Worm (Caenorhabditis elegans) whole organism, mixed stage, embryonic: ENCODE measurements around the gene F53H8.3.

Source experiments
- M03D4.4 ChIP-seq: sonication (generic microtip); optimal IDR thresholded peaks from 2 replicates; lab custom pipeline; 2017; ENCODE audit warnings: mild to moderate bottlenecking, missing genetic modification characterization, missing compliant biosample characterization
- bed-3 ChIP-seq: fragments of 200-800 bp; sonication (Bioruptor generic); optimal IDR thresholded peaks from 3 replicates; lab custom pipeline; 2018; ENCODE audit warnings: mild to moderate bottlenecking, missing genetic modification characterization, moderate library complexity, missing compliant biosample characterization
- blmp-1 ChIP-seq: fragments of 150-350 bp; optimal IDR thresholded peaks from 2 replicates; lab custom pipeline; 2014; ENCODE audit warnings: missing biosample characterization, missing genetic modification characterization
- ceh-39 ChIP-seq: fragments of 150-350 bp; optimal IDR thresholded peaks from 2 replicates; lab custom pipeline; 2014; ENCODE audit warnings: missing biosample characterization, missing genetic modification characterization
- ceh-43 ChIP-seq: fragments of 200-800 bp; sonication (Bioruptor generic); optimal IDR thresholded peaks from 2 replicates; lab custom pipeline; 2018; ENCODE audit warnings: mild to moderate bottlenecking, missing genetic modification characterization, moderate library complexity, missing compliant biosample characterization
- ces-1 ChIP-seq: fragments of 150-350 bp; optimal IDR thresholded peaks from 2 replicates; lab custom pipeline; 2014; ENCODE audit warnings: missing biosample characterization, missing genetic modification reagents, missing genetic modification characterization
- cnd-1 ChIP-seq: fragments of 200-800 bp; sonication (Bioruptor generic); optimal IDR thresholded peaks from 2 replicates; lab custom pipeline; 2018; ENCODE audit warnings: mild to moderate bottlenecking, missing genetic modification characterization, missing compliant biosample characterization
- drap-1 ChIP-seq: fragments of 200-800 bp; sonication (Bioruptor generic); optimal IDR thresholded peaks from 3 replicates; lab custom pipeline; 2018; ENCODE audit warnings: mild to moderate bottlenecking, missing genetic modification characterization, missing compliant biosample characterization
- elt-1 ChIP-seq: sonication (generic microtip); optimal IDR thresholded peaks from 2 replicates; lab custom pipeline; 2017; ENCODE audit warnings: missing genetic modification characterization, mild to moderate bottlenecking, missing compliant biosample characterization, antibody characterized with exemption, moderate library complexity, borderline replicate concordance; ENCODE audit not compliant: insufficient read depth
- elt-3 ChIP-seq: fragments of 150-350 bp; optimal IDR thresholded peaks from 2 replicates; lab custom pipeline; 2014; ENCODE audit warnings: missing biosample characterization, missing genetic modification characterization
- flh-1 ChIP-seq: fragments of 200-800 bp; sonication (Bioruptor generic); optimal IDR thresholded peaks from 2 replicates; lab custom pipeline; 2018; ENCODE audit warnings: mild to moderate bottlenecking, missing genetic modification characterization, moderate library complexity, missing compliant biosample characterization
- ham-2 ChIP-seq: fragments of 200-800 bp; sonication (Bioruptor generic); optimal IDR thresholded peaks from 2 replicates; lab custom pipeline; 2018; ENCODE audit warnings: mild to moderate bottlenecking, missing genetic modification characterization, missing compliant biosample characterization
- hlh-1 ChIP-seq: fragments of 150-350 bp; optimal IDR thresholded peaks from 2 replicates; lab custom pipeline; 2014; ENCODE audit warnings: missing biosample characterization, missing genetic modification reagents, missing genetic modification characterization
- lin-13 ChIP-seq: fragments of 150-350 bp; optimal IDR thresholded peaks from 2 replicates; lab custom pipeline; 2014; ENCODE audit warnings: missing biosample characterization, missing genetic modification characterization
- lin-32 ChIP-seq: fragments of 200-800 bp; sonication (Bioruptor generic); optimal IDR thresholded peaks from 2 replicates; lab custom pipeline; 2018; ENCODE audit warnings: mild to moderate bottlenecking, missing genetic modification characterization, missing compliant biosample characterization
- lsy-2 ChIP-seq: fragments of 150-350 bp; optimal IDR thresholded peaks from 2 replicates; lab custom pipeline; 2014; ENCODE audit warnings: missing biosample characterization, missing genetic modification characterization
- mab-5 ChIP-seq: fragments of 150-350 bp; optimal IDR thresholded peaks from 2 replicates; lab custom pipeline; 2014; ENCODE audit warnings: missing biosample characterization, missing genetic modification characterization
- mep-1 ChIP-seq: fragments of 150-350 bp; optimal IDR thresholded peaks from 2 replicates; lab custom pipeline; 2017; ENCODE audit warnings: missing biosample characterization, missing genetic modification reagents, missing genetic modification characterization, inconsistent platforms
- mls-2 ChIP-seq: sonication (generic microtip); optimal IDR thresholded peaks from 2 replicates; lab custom pipeline; 2016; ENCODE audit warnings: mild to moderate bottlenecking, missing genetic modification characterization, moderate library complexity, missing compliant biosample characterization
- nhr-12 ChIP-seq: fragments of 150-350 bp; optimal IDR thresholded peaks from 2 replicates; lab custom pipeline; 2014; ENCODE audit warnings: missing biosample characterization, missing genetic modification characterization
- nhr-2 ChIP-seq: fragments of 150-350 bp; optimal IDR thresholded peaks from 2 replicates; lab custom pipeline; 2014; ENCODE audit warnings: missing biosample characterization, missing genetic modification characterization
- nhr-237 ChIP-seq: fragments of 150-350 bp; optimal IDR thresholded peaks from 2 replicates; lab custom pipeline; 2014; ENCODE audit warnings: missing biosample characterization, missing genetic modification characterization
- nhr-28 ChIP-seq: fragments of 150-350 bp; optimal IDR thresholded peaks from 2 replicates; lab custom pipeline; 2014; ENCODE audit warnings: missing biosample characterization, missing genetic modification characterization
- nhr-76 ChIP-seq: sonication (generic microtip); optimal IDR thresholded peaks from 2 replicates; lab custom pipeline; 2017; ENCODE audit warnings: missing biosample characterization, missing genetic modification characterization
- pha-4 ChIP-seq: fragments of 150-350 bp; optimal IDR thresholded peaks from 2 replicates; lab custom pipeline; 2018; ENCODE audit warnings: missing biosample characterization, missing genetic modification reagents, missing genetic modification characterization
- snpc-4 ChIP-seq: fragments of 150-350 bp; optimal IDR thresholded peaks from 2 replicates; lab custom pipeline; 2014; ENCODE audit warnings: missing biosample characterization, missing genetic modification characterization
- sptf-1 ChIP-seq: sonication (generic microtip); optimal IDR thresholded peaks from 2 replicates; lab custom pipeline; 2017; ENCODE audit warnings: mild to moderate bottlenecking, missing genetic modification characterization, moderate library complexity, missing compliant biosample characterization
- tbx-8 ChIP-seq: fragments of 200-800 bp; sonication (Bioruptor generic); optimal IDR thresholded peaks from 2 replicates; lab custom pipeline; 2018; ENCODE audit warnings: mild to moderate bottlenecking, missing genetic modification characterization, moderate library complexity, missing compliant biosample characterization
- unc-120 ChIP-seq: sonication (generic microtip); optimal IDR thresholded peaks from 2 replicates; lab custom pipeline; 2017; ENCODE audit warnings: missing genetic modification characterization, missing compliant biosample characterization; ENCODE audit not compliant: poor library complexity, severe bottlenecking
- unc-39 ChIP-seq: fragments of 150-350 bp; optimal IDR thresholded peaks from 2 replicates; lab custom pipeline; 2014; ENCODE audit warnings: missing biosample characterization, missing genetic modification characterization
- unc-62 ChIP-seq: fragments of 150-350 bp; optimal IDR thresholded peaks from 2 replicates; lab custom pipeline; 2014; ENCODE audit warnings: missing biosample characterization, missing genetic modification reagents, missing genetic modification characterization
- zip-8 ChIP-seq: fragments of 150-350 bp; optimal IDR thresholded peaks from 2 replicates; lab custom pipeline; 2014; ENCODE audit warnings: missing biosample characterization, missing genetic modification characterization
- ztf-11 ChIP-seq: fragments of 150-350 bp; optimal IDR thresholded peaks from 2 replicates; lab custom pipeline; 2014; ENCODE audit warnings: missing biosample characterization, missing genetic modification characterization

F53H8.3 gene

ce11 chrX:949466-949865 lies 11.1 kb downstream of the F53H8.3 start:
- TF ChIP-seq bed-3 (GFP tag; lab: Kevin White, UChicago) (peak; percentile 29), tbx-8 (GFP tag; lab: Kevin White, UChicago) (peak; percentile 25), pha-4 (peak; percentile 90), flh-1 (GFP tag; lab: Kevin White, UChicago) (no peak), blmp-1 (no peak), ceh-39 (tag; lab: Kevin White, UChicago) (peak; percentile 41), ces-1 (GFP tag; lab: Kevin White, UChicago) (peak; percentile 96), sptf-1 (tag; lab: Kevin White, UChicago) (peak; percentile 85), drap-1 (peak; percentile 87), cnd-1 (tag; lab: Kevin White, UChicago) (peak; percentile 71), nhr-28 (tag; lab: Kevin White, UChicago) (no peak), nhr-12 (tag; lab: Kevin White, UChicago) (no peak), mep-1 (tag; lab: Kevin White, UChicago) (peak; percentile 91), nhr-237 (tag; lab: Kevin White, UChicago) (peak; percentile 90), lin-32 (GFP tag; lab: Kevin White, UChicago) (peak; percentile 6), ham-2 (GFP tag; lab: Kevin White, UChicago) (peak; percentile 37), hlh-1 (tag; lab: Kevin White, UChicago) (peak; percentile 68), ztf-11 (tag; lab: Kevin White, UChicago) (peak; percentile 76), elt-1 (tag; lab: Kevin White, UChicago) (peak; percentile 56), mls-2 (tag; lab: Kevin White, UChicago) (peak; percentile 91), ceh-43 (GFP tag; lab: Kevin White, UChicago) (peak; percentile 4), unc-39 (peak; percentile 40), lsy-2 (peak; percentile 79), mab-5 (no peak), unc-62 (peak; percentile 93), elt-3 (tag; lab: Kevin White, UChicago) (peak; percentile 29), unc-120 (tag; lab: Kevin White, UChicago) (peak; percentile 98), M03D4.4 (tag; lab: Kevin White, UChicago) (peak; percentile 71), lin-13 (tag; lab: Kevin White, UChicago) (peak; percentile 85), snpc-4 (no peak), nhr-2 (tag; lab: Kevin White, UChicago) (peak; percentile 69)

DNA sequence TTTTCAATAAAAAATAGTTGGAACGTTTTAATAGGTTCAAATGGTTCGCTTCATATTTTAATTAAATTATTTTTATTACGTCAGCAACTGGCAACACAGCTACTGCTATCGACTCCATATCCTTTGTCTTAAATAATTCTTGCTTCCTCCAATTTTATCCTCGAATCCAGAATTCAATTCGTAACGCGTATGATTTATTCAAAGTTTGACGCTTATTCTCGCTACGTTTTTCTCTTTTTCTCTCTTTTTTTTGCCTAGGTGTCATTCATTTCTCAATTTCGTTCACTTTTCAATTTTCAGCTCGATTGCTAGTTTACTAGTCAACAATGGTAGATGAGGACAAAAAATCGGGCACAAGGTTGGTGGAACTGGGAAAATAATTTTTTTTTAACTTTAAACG lies 12.1 kb downstream of the F53H8.3 start, which contains the start of gene arr-1:
Gene arr-1, plus strand, starts transcription at position 301 of the 400 bp plus-strand sequence.
- no peak for TF ChIP-seq unc-62
- no peak for TF ChIP-seq nhr-237 (tag; lab: Kevin White, UChicago)
- TF ChIP-seq ceh-39 (tag; lab: Kevin White, UChicago): no peak
- no peak for TF ChIP-seq nhr-28 (tag; lab: Kevin White, UChicago)
- no peak for TF ChIP-seq mab-5
- no peak for TF ChIP-seq lsy-2
- no peak for TF ChIP-seq ces-1 (GFP tag; lab: Kevin White, UChicago)
- no peak for TF ChIP-seq hlh-1 (tag; lab: Kevin White, UChicago)
- no peak for TF ChIP-seq bed-3 (GFP tag; lab: Kevin White, UChicago)
- no peak for TF ChIP-seq elt-1 (tag; lab: Kevin White, UChicago)
- TF ChIP-seq lin-32 (GFP tag; lab: Kevin White, UChicago): no peak
- no peak for TF ChIP-seq ceh-43 (GFP tag; lab: Kevin White, UChicago)
- no peak for TF ChIP-seq nhr-76 (tag; lab: Kevin White, UChicago)

- no peak for TF ChIP-seq mab-5
- no peak for TF ChIP-seq snpc-4
- no peak for TF ChIP-seq nhr-2 (tag; lab: Kevin White, UChicago)
- no peak for TF ChIP-seq zip-8 (tag; lab: Kevin White, UChicago)
- TF ChIP-seq elt-3 (tag; lab: Kevin White, UChicago): no peak
- TF ChIP-seq ceh-43 (GFP tag; lab: Kevin White, UChicago): no peak
- peak; percentile 52 for TF ChIP-seq ces-1 (GFP tag; lab: Kevin White, UChicago)
- no peak for TF ChIP-seq lsy-2
- TF ChIP-seq mls-2 (tag; lab: Kevin White, UChicago): peak; percentile 33
- TF ChIP-seq nhr-76 (tag; lab: Kevin White, UChicago): no peak
- TF ChIP-seq drap-1: no peak
- TF ChIP-seq nhr-28 (tag; lab: Kevin White, UChicago): no peak
Measured at ce11 chrX:952557-953083, 14.3 kb downstream of the F53H8.3 start.
